Fruit fly (Drosophila melanogaster): ENCODE data around the gene sim.

The sim gene

dm6 chr3R:13057121-13057805 lies at the start of gene sim:
sim (plus strand) TSS chr3R:13057755.
- TF ChIP-seq CG15601 (tag; optimal IDR thresholded peaks at IDR 0.05) (no peak), shn (GFP tag; optimal IDR thresholded peaks at IDR 0.05) (no peak), chm (GFP tag; IDR thresholded peaks at IDR 0.05) (no peak), CG5953 (GFP tag; IDR thresholded peaks at IDR 0.05) (no peak), grau (tag; optimal IDR thresholded peaks at IDR 0.05) (no peak), Antp (GFP tag; optimal IDR thresholded peaks at IDR 0.05) (no peak), CG10267 (tag; optimal IDR thresholded peaks at IDR 0.05) (no peak), dysf (GFP tag; IDR thresholded peaks at IDR 0.05) (no peak), CG31388 (GFP tag; optimal IDR thresholded peaks at IDR 0.05) (no peak), sr (GFP tag; IDR thresholded peaks at IDR 0.05) (0 out of 3 replicates have a peak, but pooled peaks have one; percentile 12), Chrac-16 (GFP tag; optimal IDR thresholded peaks at IDR 0.05) (no peak), Sin3A (optimal IDR thresholded peaks at IDR 0.05) (no peak), inv (GFP tag; IDR thresholded peaks at IDR 0.05; ENCODE audit: partially characterized antibody) (no peak), CG15011 (GFP tag; optimal IDR thresholded peaks at IDR 0.05) (no peak), CG34422 (GFP tag; IDR thresholded peaks at IDR 0.05) (no peak), Fer2 (tag; optimal IDR thresholded peaks at IDR 0.05) (no peak), Neu2 (GFP tag; optimal IDR thresholded peaks at IDR 0.05; ENCODE audit: borderline replicate concordance) (no peak), emc (GFP tag; optimal IDR thresholded peaks at IDR 0.05) (no peak), CG4854 (GFP tag; optimal IDR thresholded peaks at IDR 0.05) (no peak), CG11723 (GFP tag; optimal IDR thresholded peaks at IDR 0.05) (no peak), stc (GFP tag; IDR thresholded peaks at IDR 0.05) (no peak), jing (GFP tag; optimal IDR thresholded peaks at IDR 0.05) (no peak), B-H1 (GFP tag; IDR thresholded peaks at IDR 0.05) (no peak), sd (tag; optimal IDR thresholded peaks at IDR 0.05) (no peak), z (GFP tag; IDR thresholded peaks at IDR 0.05) (peak; percentile 72; the same call in 2 of the 3 replicates), eyg (GFP tag; optimal IDR thresholded peaks at IDR 0.05) (no peak), GATAe (GFP tag; conservative IDR thresholded peaks at IDR 0.05) (no peak), CG7786 (GFP tag; optimal IDR thresholded peaks at IDR 0.05) (no peak), sob (GFP tag; IDR thresholded peaks at IDR 0.05) (no peak), Hey (tag; optimal IDR thresholded peaks at IDR 0.05) (no peak), kni (GFP tag; optimal IDR thresholded peaks at IDR 0.05) (peak; percentile 16), chinmo (GFP tag; IDR thresholded peaks at IDR 0.05; ENCODE audit: partially characterized antibody) (no peak), tll (GFP tag; optimal IDR thresholded peaks at IDR 0.05) (no peak), sna (GFP tag; IDR thresholded peaks at IDR 0.05; ENCODE audit: partially characterized antibody) (peak; percentile 32; the same call in 1 of the 2 replicates), ci (GFP tag; IDR thresholded peaks at IDR 0.05) (0 out of 3 replicates have a peak, but pooled peaks have one; percentile 10), Sox100B (GFP tag; optimal IDR thresholded peaks at IDR 0.05) (no peak), CG6272 (GFP tag; IDR thresholded peaks at IDR 0.05) (0 out of 2 replicates have a peak, but pooled peaks have one; percentile 21), Opbp (GFP tag; IDR thresholded peaks at IDR 0.05; ENCODE audit: partially characterized antibody) (0 out of 3 replicates have a peak, but pooled peaks have one; percentile 31), ewg (GFP tag; optimal IDR thresholded peaks at IDR 0.05) (peak; percentile 83), seq (GFP tag; IDR thresholded peaks at IDR 0.05) (peak; percentile 52; the same call in 1 of the 2 replicates), CG10274 (GFP tag; optimal IDR thresholded peaks at IDR 0.05) (no peak), CG17186 (GFP tag; optimal IDR thresholded peaks at IDR 0.05) (no peak), cg (GFP tag; optimal IDR thresholded peaks at IDR 0.05) (peak; percentile 91), Nf-YC (tag; optimal IDR thresholded peaks at IDR 0.05) (peak; percentile 95), gt (GFP tag; IDR thresholded peaks at IDR 0.05) (no peak), Nf-YB (GFP tag; optimal IDR thresholded peaks at IDR 0.05) (peak; percentile 94), Hmr (GFP tag; optimal IDR thresholded peaks at IDR 0.05) (no peak), Oaz (GFP tag; IDR thresholded peaks at IDR 0.05) (no peak), CG17612 (GFP tag; IDR thresholded peaks at IDR 0.05) (no peak), crol (GFP tag; IDR thresholded peaks at IDR 0.05) (peak; percentile 73)

Data from whole organism, embryonic.